Fruit fly (Drosophila melanogaster): ENCODE results near the gene Rrp6.

Gene Rrp6

dm6 chr3R:14903837-14904431, 17.9 kb upstream of the Rrp6 start, which contains the start of gene VhaPPA1-1 (continued):
- TF ChIP-seq Hmr (GFP tag; optimal IDR thresholded peaks at IDR 0.05) (peak; percentile 43), CG17186 (GFP tag; optimal IDR thresholded peaks at IDR 0.05) (peak; percentile 64), bbx (GFP tag; IDR thresholded peaks at IDR 0.05; ENCODE audit: partially characterized antibody) (0 out of 2 replicates have a peak, but pooled peaks have one; percentile 20), dimm (GFP tag; IDR thresholded peaks at IDR 0.05) (no peak), Lhr (GFP tag; optimal IDR thresholded peaks at IDR 0.05) (peak; percentile 77), Atf6 (GFP tag; IDR thresholded peaks at IDR 0.05) (no peak), Xbp1 (GFP tag; optimal IDR thresholded peaks at IDR 0.05) (peak; percentile 37), CG3281 (GFP tag; optimal IDR thresholded peaks at IDR 0.05) (no peak), CG17361 (GFP tag; IDR thresholded peaks at IDR 0.05) (peak; percentile 58; the same call in 2 of the 3 replicates), CG7271 (tag; optimal IDR thresholded peaks at IDR 0.05) (no peak), Dref (GFP tag; IDR thresholded peaks at IDR 0.05) (peak; percentile 74), CG34376 (GFP tag; optimal IDR thresholded peaks at IDR 0.05) (peak; percentile 17), CG15269 (tag; optimal IDR thresholded peaks at IDR 0.05) (no peak), CG11093 (GFP tag; IDR thresholded peaks at IDR 0.05) (no peak), sug (tag; optimal IDR thresholded peaks at IDR 0.05) (peak; percentile 69), HHEX (GFP tag; optimal IDR thresholded peaks at IDR 0.05) (no peak), bowl (GFP tag; IDR thresholded peaks at IDR 0.05) (no peak), CG15696 (tag; optimal IDR thresholded peaks at IDR 0.05) (no peak), CHES-1-like (GFP tag; optimal IDR thresholded peaks at IDR 0.05) (no peak), Gug (GFP tag; IDR thresholded peaks at IDR 0.05) (no peak), zf30C (GFP tag; optimal IDR thresholded peaks at IDR 0.05) (no peak), sens-2 (GFP tag; IDR thresholded peaks at IDR 0.05) (0 out of 2 replicates have a peak, but pooled peaks have one; percentile 28), hb (GFP tag; IDR thresholded peaks at IDR 0.05; ENCODE audit: partially characterized antibody) (no peak), croc (GFP tag; conservative IDR thresholded peaks at IDR 0.05) (no peak), Side (GFP tag; optimal IDR thresholded peaks at IDR 0.05) (no peak), CG4854 (GFP tag; optimal IDR thresholded peaks at IDR 0.05) (no peak), lmd (GFP tag; IDR thresholded peaks at IDR 0.05) (no peak), crol (GFP tag; IDR thresholded peaks at IDR 0.05) (no peak), CG10979 (tag; optimal IDR thresholded peaks at IDR 0.05) (no peak), jigr1 (GFP tag; IDR thresholded peaks at IDR 0.05) (no peak), sqz (GFP tag; optimal IDR thresholded peaks at IDR 0.05) (no peak), CG12219 (GFP tag; optimal IDR thresholded peaks at IDR 0.05) (no peak), CG30020 (tag; optimal IDR thresholded peaks at IDR 0.05) (peak; percentile 65), slbo (GFP tag; IDR thresholded peaks at IDR 0.05) (no peak), Fer1 (GFP tag; optimal IDR thresholded peaks at IDR 0.05) (peak; percentile 17), sna (GFP tag; IDR thresholded peaks at IDR 0.05; ENCODE audit: partially characterized antibody) (0 out of 2 replicates have a peak, but pooled peaks have one; percentile 33), CG16813 (GFP tag; IDR thresholded peaks at IDR 0.05; ENCODE audit: partially characterized antibody) (peak; percentile 63; the same call in 2 of the 3 replicates), Elba2 (GFP tag; optimal IDR thresholded peaks at IDR 0.05) (no peak), ac (GFP tag; optimal IDR thresholded peaks at IDR 0.05) (no peak), CG10431 (GFP tag; optimal IDR thresholded peaks at IDR 0.05) (no peak), E2f2 (GFP tag; IDR thresholded peaks at IDR 0.05) (peak; percentile 60; the same call in 1 of the 2 replicates), lov (optimal IDR thresholded peaks at IDR 0.05) (no peak), lov (GFP tag; IDR thresholded peaks at IDR 0.05) (no peak), Poxn (GFP tag; IDR thresholded peaks at IDR 0.05) (no peak), inv (GFP tag; IDR thresholded peaks at IDR 0.05; ENCODE audit: partially characterized antibody) (0 out of 2 replicates have a peak, but pooled peaks have one; percentile 14), Atf3 (GFP tag; optimal IDR thresholded peaks at IDR 0.05) (no peak), CG8359 (GFP tag; optimal IDR thresholded peaks at IDR 0.05; ENCODE audit: borderline replicate concordance) (no peak), fd96Cb (tag; optimal IDR thresholded peaks at IDR 0.05) (no peak), Neu2 (GFP tag; optimal IDR thresholded peaks at IDR 0.05; ENCODE audit: borderline replicate concordance) (no peak), nerfin-1 (tag; optimal IDR thresholded peaks at IDR 0.05) (no peak)
